Worm (Caenorhabditis elegans): ENCODE measurements around the gene coq-2.

The coq-2 gene

ce11 chrIII:6939523-6939922, 3.8 kb downstream of the coq-2 start, which contains the start of gene F57B9.3:
TSS of gene F57B9.3 (plus strand) at chrIII:6939823.
- TF ChIP-seq unc-3 (GFP tag; conservative IDR thresholded peaks at IDR 0.05) (no peak), unc-3 (tag; optimal IDR thresholded peaks at IDR 0.05) (no peak), unc-86 (tag; optimal IDR thresholded peaks at IDR 0.05) (no peak), ceh-30 (tag; optimal IDR thresholded peaks at IDR 0.05) (no peak), ceh-6 (GFP tag; optimal IDR thresholded peaks at IDR 0.05) (no peak), pha-2 (tag; optimal IDR thresholded peaks at IDR 0.05) (no peak), sox-2 (GFP tag; IDR thresholded peaks at IDR 0.05) (no peak), sox-4 (tag; optimal IDR thresholded peaks at IDR 0.05) (no peak), dve-1 (tag; optimal IDR thresholded peaks at IDR 0.05) (no peak)

- TF ChIP-seq odd-2 (tag; optimal IDR thresholded peaks at IDR 0.05): no peak
- no peak for TF ChIP-seq ceh-22 (tag; optimal IDR thresholded peaks at IDR 0.05)
- TF ChIP-seq sox-2 (GFP tag; IDR thresholded peaks at IDR 0.05): no peak
- TF ChIP-seq ama-1 (optimal IDR thresholded peaks at IDR 0.05): no peak
- TF ChIP-seq nhr-232 (tag; optimal IDR thresholded peaks at IDR 0.05): no peak
Measured at ce11 chrIII:6945319-6945718, 9.6 kb downstream of the coq-2 start.

ce11 chrIII:6945747-6946146, 10.0 kb downstream of the coq-2 start, which contains the start of gene abu-13:
TSS of gene abu-13 (minus strand) at chrIII:6945898.
- no peak for TF ChIP-seq lim-6 (tag; optimal IDR thresholded peaks at IDR 0.05)
- no peak for TF ChIP-seq ztf-16 (tag; optimal IDR thresholded peaks at IDR 0.05)
- TF ChIP-seq rnt-1 (tag; optimal IDR thresholded peaks at IDR 0.05): no peak
- no peak for TF ChIP-seq ceh-22 (tag; optimal IDR thresholded peaks at IDR 0.05)
- no peak for TF ChIP-seq hlh-30 (tag; optimal IDR thresholded peaks at IDR 0.05; ENCODE audit: insufficient read depth)
- TF ChIP-seq gmeb-2 (tag; optimal IDR thresholded peaks at IDR 0.05): no peak

ce11 chrIII:6946382-6946781, 10.6 kb downstream of the coq-2 start, which contains the start of gene let-711:
TSS of gene let-711 (plus strand) at chrIII:6946718.
- TF ChIP-seq hlh-13 (GFP tag; optimal IDR thresholded peaks at IDR 0.05): no peak
- TF ChIP-seq elt-4 (tag; optimal IDR thresholded peaks at IDR 0.05): no peak
- no peak for TF ChIP-seq unc-86 (tag; optimal IDR thresholded peaks at IDR 0.05)
- no peak for TF ChIP-seq ceh-22 (tag; optimal IDR thresholded peaks at IDR 0.05)
- TF ChIP-seq nhr-232 (tag; optimal IDR thresholded peaks at IDR 0.05): no peak
- TF ChIP-seq ceh-18 (tag; optimal IDR thresholded peaks at IDR 0.05): no peak
- no peak for TF ChIP-seq pros-1 (tag; optimal IDR thresholded peaks at IDR 0.05)
- no peak for TF ChIP-seq pha-4 (tag; optimal IDR thresholded peaks at IDR 0.05)
- TF ChIP-seq ceh-45 (GFP tag; IDR thresholded peaks at IDR 0.05): no peak
- no peak for TF ChIP-seq unc-3 (GFP tag; conservative IDR thresholded peaks at IDR 0.05)
- TF ChIP-seq unc-3 (tag; optimal IDR thresholded peaks at IDR 0.05): no peak
- TF ChIP-seq ref-2 (tag; optimal IDR thresholded peaks at IDR 0.05): no peak
- TF ChIP-seq eyg-1 (tag; optimal IDR thresholded peaks at IDR 0.05): no peak
- TF ChIP-seq pag-3 (tag; optimal IDR thresholded peaks at IDR 0.05; ENCODE audit: borderline replicate concordance): no peak
- no peak for TF ChIP-seq F13H6.1 (tag; optimal IDR thresholded peaks at IDR 0.05)
- TF ChIP-seq ceh-9 (tag; optimal IDR thresholded peaks at IDR 0.05): no peak
- no peak for TF ChIP-seq nfya-1 (tag; optimal IDR thresholded peaks at IDR 0.05)
- TF ChIP-seq tbx-7 (tag; optimal IDR thresholded peaks at IDR 0.05): no peak

- TF ChIP-seq ceh-14 (tag; optimal IDR thresholded peaks at IDR 0.05) (no peak), hlh-30 (tag; optimal IDR thresholded peaks at IDR 0.05; ENCODE audit: insufficient read depth) (peak; percentile 64), pax-1 (tag; optimal IDR thresholded peaks at IDR 0.05) (peak; percentile 31), lin-11 (tag; optimal IDR thresholded peaks at IDR 0.05) (no peak), nfya-1 (tag; optimal IDR thresholded peaks at IDR 0.05) (peak; percentile 28), unc-55 (GFP tag; optimal IDR thresholded peaks at IDR 0.05) (peak; percentile 57), tbx-2 (tag; optimal IDR thresholded peaks at IDR 0.05) (peak; percentile 33)
Measured at ce11 chrIII:6947896-6948295, 12.1 kb downstream of the coq-2 start.

Data from whole organism, late embryonic.